Fruit fly (Drosophila melanogaster): ENCODE measurements around the gene CG34316.

CG34316 gene

dm6 chr3R:15229329-15229876 is 982 bp upstream of the CG34316 start, which contains the start of the genes Art3 and mRpS10 (continued):
- peak; percentile 99 for TF ChIP-seq jigr1 (GFP tag; IDR thresholded peaks at IDR 0.05)
- TF ChIP-seq pho (GFP tag; optimal IDR thresholded peaks at IDR 0.05) = peak; percentile 100
- peak; percentile 99 for TF ChIP-seq CG43689 (GFP tag; IDR thresholded peaks at IDR 0.05)
- peak; percentile 100 for TF ChIP-seq CG2712 (tag; optimal IDR thresholded peaks at IDR 0.05)
- peak; percentile 100 for TF ChIP-seq Dbx (GFP tag; IDR thresholded peaks at IDR 0.05)
- TF ChIP-seq CG9797 (GFP tag; optimal IDR thresholded peaks at IDR 0.05) = peak; percentile 87
- TF ChIP-seq corto (GFP tag; optimal IDR thresholded peaks at IDR 0.05) = no peak
- TF ChIP-seq CG12236 (GFP tag; optimal IDR thresholded peaks at IDR 0.05) = peak; percentile 100
- peak; percentile 100 for TF ChIP-seq da (GFP tag; optimal IDR thresholded peaks at IDR 0.05)
- peak; percentile 100 for TF ChIP-seq CG10543 (GFP tag; optimal IDR thresholded peaks at IDR 0.05)
- peak; percentile 100 for TF ChIP-seq CG4328 (GFP tag; optimal IDR thresholded peaks at IDR 0.05)
- peak; percentile 100 for TF ChIP-seq Rfx (GFP tag; IDR thresholded peaks at IDR 0.05)
- peak; percentile 100 for TF ChIP-seq CG11085 (GFP tag; IDR thresholded peaks at IDR 0.05)
- peak; percentile 99 for TF ChIP-seq CG11696 (GFP tag; IDR thresholded peaks at IDR 0.05)
- no peak for TF ChIP-seq hb (GFP tag; IDR thresholded peaks at IDR 0.05; ENCODE audit: partially characterized antibody)
- TF ChIP-seq gsb (GFP tag; IDR thresholded peaks at IDR 0.05) = peak; percentile 100
- TF ChIP-seq Usf (GFP tag; optimal IDR thresholded peaks at IDR 0.05) = peak; percentile 100
- peak; percentile 100 for TF ChIP-seq so (GFP tag; IDR thresholded peaks at IDR 0.05)
- peak; percentile 72 for TF ChIP-seq zf30C (GFP tag; optimal IDR thresholded peaks at IDR 0.05)
- peak in 1 of 2 experiments; percentile 98 for TF ChIP-seq Hr78 (GFP tag; optimal IDR thresholded peaks at IDR 0.05)
- TF ChIP-seq CG8924 (tag; optimal IDR thresholded peaks at IDR 0.05) = peak; percentile 100
- peak; percentile 100 for TF ChIP-seq H2.0 (GFP tag; IDR thresholded peaks at IDR 0.05)
- TF ChIP-seq Bdp1 (GFP tag; optimal IDR thresholded peaks at IDR 0.05) = peak; percentile 96
- TF ChIP-seq CG18599 (GFP tag; optimal IDR thresholded peaks at IDR 0.05) = peak; percentile 100
- TF ChIP-seq MBD-R2 (GFP tag; IDR thresholded peaks at IDR 0.05) = peak; percentile 100
- TF ChIP-seq Atf6 (GFP tag; IDR thresholded peaks at IDR 0.05) = peak; percentile 100
- peak; percentile 100 for TF ChIP-seq fu2 (GFP tag; optimal IDR thresholded peaks at IDR 0.05)
- TF ChIP-seq CG15073 (GFP tag; optimal IDR thresholded peaks at IDR 0.05) = peak; percentile 96
- TF ChIP-seq usp (GFP tag; optimal IDR thresholded peaks at IDR 0.05) = no peak
- TF ChIP-seq Optix (GFP tag; IDR thresholded peaks at IDR 0.05) = peak; percentile 88; the same call in 2 of the 3 replicates
- peak; percentile 94 for TF ChIP-seq CG14965 (GFP tag; optimal IDR thresholded peaks at IDR 0.05; ENCODE audit: borderline replicate concordance)
- peak; percentile 100 for TF ChIP-seq MTF-1 (GFP tag; optimal IDR thresholded peaks at IDR 0.05; ENCODE audit: borderline replicate concordance)
- TF ChIP-seq CrebB (tag; optimal IDR thresholded peaks at IDR 0.05) = peak; percentile 100
- no peak for TF ChIP-seq h (optimal IDR thresholded peaks at IDR 0.05)
- TF ChIP-seq Mad (GFP tag; optimal IDR thresholded peaks at IDR 0.05) = peak; percentile 100
- TF ChIP-seq CG17186 (GFP tag; optimal IDR thresholded peaks at IDR 0.05) = peak; percentile 98
- TF ChIP-seq CG2889 (GFP tag; IDR thresholded peaks at IDR 0.05) = peak; percentile 100
- peak; percentile 99 for TF ChIP-seq cwo (GFP tag; optimal IDR thresholded peaks at IDR 0.05)
- no peak for TF ChIP-seq HLH4C (GFP tag; IDR thresholded peaks at IDR 0.05; ENCODE audit: partially characterized antibody)
- TF ChIP-seq CG15696 (tag; optimal IDR thresholded peaks at IDR 0.05) = peak; percentile 100
- TF ChIP-seq CG1602 (GFP tag; optimal IDR thresholded peaks at IDR 0.05) = peak; percentile 100
- TF ChIP-seq cato (GFP tag; optimal IDR thresholded peaks at IDR 0.05; ENCODE audit: borderline replicate concordance) = peak; percentile 100
- peak; percentile 55 to 80 for TF ChIP-seq crp (GFP tag; optimal IDR thresholded peaks at IDR 0.05)
- peak; percentile 92 for TF ChIP-seq pros (GFP tag; optimal IDR thresholded peaks at IDR 0.05)
- TF ChIP-seq Sox102F (GFP tag; optimal IDR thresholded peaks at IDR 0.05) = peak; percentile 100
- peak; percentile 97 for TF ChIP-seq CG8359 (GFP tag; optimal IDR thresholded peaks at IDR 0.05; ENCODE audit: borderline replicate concordance)
- peak; percentile 99 for TF ChIP-seq CG6683 (GFP tag; optimal IDR thresholded peaks at IDR 0.05)
- peak; percentile 100 for TF ChIP-seq CG17361 (GFP tag; IDR thresholded peaks at IDR 0.05)
- TF ChIP-seq zen2 (GFP tag; IDR thresholded peaks at IDR 0.05; ENCODE audit: partially characterized antibody) = no peak

Measured in whole organism, embryonic.